Fruit fly (Drosophila melanogaster): ENCODE results near the gene CG13010.

The CG13010 gene

DNA sequence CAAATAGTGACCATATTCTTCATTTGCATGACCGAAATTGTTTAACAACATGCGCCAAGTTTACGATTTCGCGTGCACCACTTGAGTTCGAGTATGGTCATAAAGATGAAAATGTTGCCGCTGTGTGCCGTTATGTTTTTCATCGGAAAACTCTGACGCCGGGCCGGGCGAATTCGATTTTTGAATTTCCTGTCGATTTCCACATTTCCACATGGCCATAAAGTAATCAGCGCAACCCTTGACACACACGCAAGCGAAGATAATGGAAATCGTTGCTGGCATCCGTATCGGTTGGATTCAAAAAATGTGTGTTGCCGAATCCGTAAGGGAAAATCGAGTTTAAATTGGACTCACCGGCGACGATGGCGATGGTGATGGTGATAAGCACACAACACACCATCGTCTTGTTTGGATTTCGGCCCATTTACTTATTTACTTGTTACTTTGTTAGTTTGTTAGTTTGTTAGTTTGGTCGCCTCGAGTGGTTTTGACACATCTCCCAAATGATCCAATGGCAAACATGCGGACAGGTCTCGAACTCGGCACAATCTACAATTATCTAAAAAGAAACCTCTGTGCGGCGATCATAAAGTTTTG is 34.1 kb downstream of the CG13010 start (continued):
- no peak for TF ChIP-seq BtbVII (GFP tag; optimal IDR thresholded peaks at IDR 0.05)
- no peak for TF ChIP-seq shn (GFP tag; optimal IDR thresholded peaks at IDR 0.05)
- no peak for TF ChIP-seq scrt (GFP tag; optimal IDR thresholded peaks at IDR 0.05)
- TF ChIP-seq CG10959 (GFP tag; IDR thresholded peaks at IDR 0.05): no peak
- no peak for TF ChIP-seq fu2 (GFP tag; optimal IDR thresholded peaks at IDR 0.05)
- TF ChIP-seq pan (optimal IDR thresholded peaks at IDR 0.05): no peak
- TF ChIP-seq pan (GFP tag; optimal IDR thresholded peaks at IDR 0.05 in 1 of 2, IDR thresholded peaks at IDR 0.05 in 1 of 2): no peak
- peak; percentile 38 for TF ChIP-seq org-1 (GFP tag; optimal IDR thresholded peaks at IDR 0.05)
- no peak for TF ChIP-seq sisA (GFP tag; IDR thresholded peaks at IDR 0.05)
- TF ChIP-seq CG4730 (GFP tag; IDR thresholded peaks at IDR 0.05): no peak
- TF ChIP-seq CG18764 (GFP tag; optimal IDR thresholded peaks at IDR 0.05): no peak
- peak; percentile 27 for TF ChIP-seq CG34376 (GFP tag; optimal IDR thresholded peaks at IDR 0.05)
- no peak for TF ChIP-seq phol (tag; optimal IDR thresholded peaks at IDR 0.05)
- no peak for TF ChIP-seq ttk (GFP tag; IDR thresholded peaks at IDR 0.05)
- TF ChIP-seq disco-r (GFP tag; optimal IDR thresholded peaks at IDR 0.05): no peak
- TF ChIP-seq CG31224 (GFP tag; IDR thresholded peaks at IDR 0.05): no peak
- TF ChIP-seq zfh2 (GFP tag; optimal IDR thresholded peaks at IDR 0.05): no peak
- TF ChIP-seq Hr3 (GFP tag; optimal IDR thresholded peaks at IDR 0.05): no peak
- no peak for TF ChIP-seq vnd (GFP tag; IDR thresholded peaks at IDR 0.05; ENCODE audit: partially characterized antibody)
- TF ChIP-seq CG12299 (tag; optimal IDR thresholded peaks at IDR 0.05): no peak
- no peak for TF ChIP-seq her (GFP tag; optimal IDR thresholded peaks at IDR 0.05)
- TF ChIP-seq gem (tag; optimal IDR thresholded peaks at IDR 0.05): peak; percentile 60
- TF ChIP-seq B-H1 (GFP tag; IDR thresholded peaks at IDR 0.05): no peak; the same call in 2 of the 3 replicates
- TF ChIP-seq CG42726 (GFP tag; IDR thresholded peaks at IDR 0.05; ENCODE audit: partially characterized antibody): no peak
- TF ChIP-seq lmd (GFP tag; IDR thresholded peaks at IDR 0.05): no peak
- TF ChIP-seq hbn (GFP tag; IDR thresholded peaks at IDR 0.05; ENCODE audit: partially characterized antibody): no peak
- no peak for TF ChIP-seq Hand (GFP tag; optimal IDR thresholded peaks at IDR 0.05)
- TF ChIP-seq D19B (GFP tag; optimal IDR thresholded peaks at IDR 0.05): no peak
- TF ChIP-seq otp (GFP tag; IDR thresholded peaks at IDR 0.05): peak; percentile 66; the same call in 2 of the 3 replicates
- no peak for TF ChIP-seq Dip2 (GFP tag; IDR thresholded peaks at IDR 0.05)
- TF ChIP-seq wek (GFP tag; optimal IDR thresholded peaks at IDR 0.05): peak; percentile 78
- TF ChIP-seq nau (GFP tag; optimal IDR thresholded peaks at IDR 0.05): peak; percentile 37
- no peak for TF ChIP-seq CG7928 (GFP tag; optimal IDR thresholded peaks at IDR 0.05)
- TF ChIP-seq CG9817 (tag; optimal IDR thresholded peaks at IDR 0.05): no peak
- no peak for TF ChIP-seq Deaf1 (tag; optimal IDR thresholded peaks at IDR 0.05)
- TF ChIP-seq toy (GFP tag; IDR thresholded peaks at IDR 0.05): no peak
- TF ChIP-seq CG2199 (GFP tag; IDR thresholded peaks at IDR 0.05): peak; percentile 73; the same call in 2 of the 3 replicates
- TF ChIP-seq Asciz (GFP tag; optimal IDR thresholded peaks at IDR 0.05): peak; percentile 64
- TF ChIP-seq ham (GFP tag; IDR thresholded peaks at IDR 0.05): no peak
- peak in 1 of 3 experiments; percentile 22 for TF ChIP-seq lola (GFP tag; optimal IDR thresholded peaks at IDR 0.05)
- peak; percentile 46 for TF ChIP-seq PHDP (tag; optimal IDR thresholded peaks at IDR 0.05)
- TF ChIP-seq CG3995 (GFP tag; optimal IDR thresholded peaks at IDR 0.05): no peak
- peak; percentile 43 for TF ChIP-seq CG31365 (tag; optimal IDR thresholded peaks at IDR 0.05)
- no peak for TF ChIP-seq eve (GFP tag; optimal IDR thresholded peaks at IDR 0.05)
- TF ChIP-seq schlank (tag; optimal IDR thresholded peaks at IDR 0.05): no peak
- no peak for TF ChIP-seq jumu (GFP tag; optimal IDR thresholded peaks at IDR 0.05)
- TF ChIP-seq pb (GFP tag; optimal IDR thresholded peaks at IDR 0.05): no peak
- no peak for TF ChIP-seq ind (GFP tag; optimal IDR thresholded peaks at IDR 0.05)
- TF ChIP-seq CG12744 (GFP tag; optimal IDR thresholded peaks at IDR 0.05): no peak
- peak; percentile 8 for TF ChIP-seq CG18476 (GFP tag; optimal IDR thresholded peaks at IDR 0.05)
- no peak for TF ChIP-seq en (GFP tag; optimal IDR thresholded peaks at IDR 0.05)

Measured in whole organism, embryonic.